Fruit fly (Drosophila melanogaster): Measurements from ENCODE around the gene Scsalpha1.

DNA sequence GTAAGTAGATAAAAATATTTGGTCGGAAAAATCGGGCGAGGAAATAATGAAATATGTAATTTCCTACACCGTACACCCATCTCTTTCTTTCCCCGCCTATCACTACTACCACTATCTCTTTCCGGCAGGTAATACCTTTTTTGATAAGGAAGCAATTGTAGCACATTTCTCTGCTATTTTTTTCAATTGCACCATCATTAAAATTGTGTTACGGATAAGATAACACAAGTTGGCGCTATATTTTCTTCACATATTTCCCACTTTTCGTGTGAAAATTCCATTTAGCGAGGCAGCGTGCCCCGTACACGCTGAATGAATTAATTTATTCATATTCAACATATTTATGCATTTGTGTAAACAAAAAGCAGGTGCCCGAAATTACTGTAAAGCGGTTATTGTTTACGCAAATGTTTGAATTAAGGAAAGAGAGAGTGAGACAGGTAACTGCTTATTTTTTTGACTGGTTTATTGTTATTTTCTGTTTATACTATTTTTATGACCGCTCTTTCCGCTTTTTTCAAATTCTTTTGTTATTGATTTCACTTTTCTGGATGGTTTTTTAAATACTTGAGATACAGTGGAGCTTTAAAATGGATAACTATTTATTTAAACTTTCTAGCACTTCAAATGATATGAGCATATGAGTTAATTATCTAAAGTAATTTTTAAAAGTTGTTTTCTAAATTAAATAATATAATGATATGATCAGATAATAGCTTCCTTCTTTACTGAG is 27.5 kb upstream of the Scsalpha1 start:
- no peak for TF ChIP-seq Abd-B (GFP tag; optimal IDR thresholded peaks at IDR 0.05)
- TF ChIP-seq Dif (GFP tag; optimal IDR thresholded peaks at IDR 0.05; ENCODE audit: partially characterized antibody), result no peak
- TF ChIP-seq OdsH (GFP tag; optimal IDR thresholded peaks at IDR 0.05), result no peak
- no peak for TF ChIP-seq Hr78 (GFP tag; optimal IDR thresholded peaks at IDR 0.05)
- TF ChIP-seq psq (GFP tag; optimal IDR thresholded peaks at IDR 0.05), result no peak
- no peak for TF ChIP-seq h (GFP tag; optimal IDR thresholded peaks at IDR 0.05)
- TF ChIP-seq dmrt93B (GFP tag; optimal IDR thresholded peaks at IDR 0.05), result no peak
- TF ChIP-seq usp (GFP tag; optimal IDR thresholded peaks at IDR 0.05), result no peak
- peak; percentile 13 for TF ChIP-seq fru (GFP tag; optimal IDR thresholded peaks at IDR 0.05)
- TF ChIP-seq N (GFP tag; optimal IDR thresholded peaks at IDR 0.05), result no peak
- no peak for TF ChIP-seq Dfd (GFP tag; optimal IDR thresholded peaks at IDR 0.05)
- no peak for TF ChIP-seq Vsx2 (GFP tag; optimal IDR thresholded peaks at IDR 0.05; ENCODE audit: partially characterized antibody)
- TF ChIP-seq Myc (optimal IDR thresholded peaks at IDR 0.05), result no peak

Measured in whole organism, wandering third instar larva.